Fruit fly (Drosophila melanogaster) whole organism, embryonic: ENCODE measurements around the gene Tsp5D.

ENCODE experiments used
- Aef1 ChIP-seq: fragments of 200-800 bp; sonication (Bioruptor generic); IDR thresholded peaks from 3 replicates; pipeline ENCODE4 v1.3.6; 2022; ENCODE audit warnings: missing biosample characterization, missing genetic modification characterization
- Awh ChIP-seq: fragments of 200-800 bp; sonication (Bioruptor generic); IDR thresholded peaks from 2 replicates; pipeline ENCODE4, ENCODE4 v1.3.6; 2022; ENCODE audit warnings: missing biosample characterization, missing genetic modification characterization
- CG11696 ChIP-seq: fragments of 200-800 bp; sonication (Bioruptor generic); IDR thresholded peaks from 2 replicates; pipeline ENCODE4 v1.3.6; 2022; ENCODE audit warnings: missing biosample characterization, missing genetic modification characterization
- CG12071 ChIP-seq: fragments of 200-800 bp; sonication (Bioruptor generic); optimal IDR thresholded peaks from 3 replicates; lab custom pipeline; 2018; ENCODE audit warnings: missing biosample characterization, mild to moderate bottlenecking, missing genetic modification characterization
- CG12104 ChIP-seq: fragments of 200-800 bp; sonication (Bioruptor generic); optimal IDR thresholded peaks from 3 replicates; lab custom pipeline; 2016; ENCODE audit warnings: missing biosample characterization, missing genetic modification characterization
- CG15601 ChIP-seq: fragments of 200-800 bp; sonication (Bioruptor generic); optimal IDR thresholded peaks from 3 replicates; lab custom pipeline; 2019; ENCODE audit warnings: missing biosample characterization, mild to moderate bottlenecking, missing genetic modification characterization, moderate library complexity
- CG16779 ChIP-seq: fragments of 200-800 bp; sonication (Bioruptor generic); IDR thresholded peaks from 2 replicates; pipeline ENCODE4 v1.3.6; 2022; ENCODE audit warnings: missing biosample characterization, missing genetic modification characterization
- CG17186 ChIP-seq: fragments of 200-800 bp; sonication (Bioruptor generic); optimal IDR thresholded peaks from 3 replicates; lab custom pipeline; 2017; ENCODE audit warnings: missing biosample characterization, missing genetic modification reagents, missing genetic modification characterization
- CG1792 ChIP-seq: fragments of 200-800 bp; sonication (Bioruptor generic); optimal IDR thresholded peaks from 2 replicates; lab custom pipeline; 2016; ENCODE audit warnings: missing biosample characterization, missing genetic modification characterization
- CG18011 ChIP-seq: fragments of 200-800 bp; sonication (Bioruptor generic); optimal IDR thresholded peaks from 2 replicates; lab custom pipeline; 2017; ENCODE audit warnings: missing biosample characterization, missing genetic modification characterization, mild to moderate bottlenecking, moderate library complexity, missing genotype
- CG18476 ChIP-seq: fragments of 200-800 bp; sonication (Bioruptor generic); optimal IDR thresholded peaks from 2 replicates; lab custom pipeline; 2016; ENCODE audit warnings: missing biosample characterization, mild to moderate bottlenecking, missing genetic modification characterization
- CG2889 ChIP-seq: fragments of 200-800 bp; sonication (Bioruptor generic); IDR thresholded peaks from 3 replicates; pipeline ENCODE4 v1.3.6; 2022; ENCODE audit warnings: missing biosample characterization, missing genetic modification characterization
- CG3726 ChIP-seq: fragments of 200-800 bp; sonication (Bioruptor generic); IDR thresholded peaks from 3 replicates; pipeline ENCODE4, ENCODE4 v1.3.6; 2022; ENCODE audit warnings: missing biosample characterization, missing genetic modification characterization
- CG4707 ChIP-seq: fragments of 200-800 bp; sonication (Bioruptor generic); optimal IDR thresholded peaks from 2 replicates; lab custom pipeline; 2018; ENCODE audit warnings: missing biosample characterization, mild to moderate bottlenecking, missing genetic modification characterization, moderate library complexity
- CG9437 ChIP-seq: fragments of 200-800 bp; sonication (Bioruptor generic); optimal IDR thresholded peaks from 2 replicates; lab custom pipeline; 2018; ENCODE audit warnings: missing biosample characterization, mild to moderate bottlenecking, missing genetic modification characterization
- Deaf1 ChIP-seq: fragments of 200-800 bp; optimal IDR thresholded peaks from 3 replicates; lab custom pipeline; 2019; ENCODE audit warnings: missing biosample characterization, mild to moderate bottlenecking, missing genetic modification characterization, moderate library complexity
- Dek ChIP-seq: fragments of 200-800 bp; sonication (Bioruptor generic); optimal IDR thresholded peaks from 3 replicates; lab custom pipeline; 2019; ENCODE audit warnings: missing biosample characterization, mild to moderate bottlenecking, missing genetic modification characterization, moderate library complexity
- Fer2 ChIP-seq: fragments of 200-800 bp; sonication (Bioruptor generic); optimal IDR thresholded peaks from 2 replicates; lab custom pipeline; 2018; ENCODE audit warnings: missing biosample characterization, mild to moderate bottlenecking, missing genetic modification characterization, moderate library complexity
- Fer3 ChIP-seq: fragments of 200-800 bp; sonication (Bioruptor generic); optimal IDR thresholded peaks from 2 replicates; lab custom pipeline; 2018; ENCODE audit warnings: missing biosample characterization, mild to moderate bottlenecking, missing genetic modification characterization, moderate library complexity
- GATAe ChIP-seq: fragments of 200-800 bp; sonication (Bioruptor generic); conservative IDR thresholded peaks from 2 replicates; pipeline ENCODE4 v1.3.6; 2022; ENCODE audit warnings: missing biosample characterization, missing genetic modification characterization
- HHEX ChIP-seq: fragments of 200-800 bp; sonication (Bioruptor generic); optimal IDR thresholded peaks from 3 replicates; lab custom pipeline; 2017; ENCODE audit warnings: missing biosample characterization, mild to moderate bottlenecking, missing genetic modification characterization, missing genetic modification reagents
- Mrtf ChIP-seq: fragments of 200-800 bp; sonication (Bioruptor generic); IDR thresholded peaks from 3 replicates; pipeline ENCODE4 v1.3.6; 2022; ENCODE audit warnings: missing biosample characterization, missing genetic modification characterization
- Myb ChIP-seq: fragments of 200-800 bp; sonication (Bioruptor generic); optimal IDR thresholded peaks from 2 replicates; lab custom pipeline; 2016; ENCODE audit warnings: missing biosample characterization, missing genetic modification characterization
- Nf-YA ChIP-seq: fragments of 200-800 bp; sonication (Bioruptor generic); IDR thresholded peaks from 2 replicates; pipeline ENCODE4 v1.3.6; 2022; ENCODE audit warnings: missing biosample characterization, missing genetic modification characterization
- Oli ChIP-seq: fragments of 200-800 bp; sonication (Bioruptor generic); optimal IDR thresholded peaks from 2 replicates; lab custom pipeline; 2018; ENCODE audit warnings: missing biosample characterization, mild to moderate bottlenecking, missing genetic modification characterization, moderate library complexity
- PHDP ChIP-seq: fragments of 200-800 bp; sonication (Bioruptor generic); optimal IDR thresholded peaks from 3 replicates; lab custom pipeline; 2018; ENCODE audit warnings: missing biosample characterization, mild to moderate bottlenecking, missing genetic modification characterization, moderate library complexity
- Ravus ChIP-seq: fragments of 200-800 bp; sonication (Bioruptor generic); IDR thresholded peaks from 2 replicates; pipeline ENCODE4 v1.3.6; 2022; ENCODE audit warnings: missing biosample characterization, missing genetic modification characterization
- Rfx ChIP-seq: fragments of 200-800 bp; sonication (Bioruptor generic); IDR thresholded peaks from 2 replicates; pipeline ENCODE4 v1.3.6; 2022; ENCODE audit warnings: missing biosample characterization, missing genetic modification characterization
- Rx ChIP-seq: fragments of 200-800 bp; sonication (Bioruptor generic); IDR thresholded peaks from 2 replicates; pipeline ENCODE4 v1.3.6; 2022; ENCODE audit warnings: missing biosample characterization, missing genetic modification characterization
- Side ChIP-seq: fragments of 200-800 bp; sonication (Bioruptor generic); optimal IDR thresholded peaks from 2 replicates; lab custom pipeline; 2016; ENCODE audit warnings: missing biosample characterization, missing genetic modification characterization
- Sin3A ChIP-seq: fragments of >200 bp; optimal IDR thresholded peaks from 2 replicates; lab custom pipeline; 2018
- Sry-β ChIP-seq: fragments of 200-800 bp; sonication (Bioruptor generic); optimal IDR thresholded peaks from 2 replicates; lab custom pipeline; 2018; ENCODE audit warnings: missing biosample characterization, mild to moderate bottlenecking, missing genetic modification characterization, moderate library complexity
- Tbp ChIP-seq: fragments of >200 bp; optimal IDR thresholded peaks from 2 replicates; lab custom pipeline; 2018; ENCODE audit warnings: missing biosample characterization, missing genetic modification characterization
- Xrp1 ChIP-seq: fragments of 200-800 bp; sonication (Bioruptor generic); IDR thresholded peaks from 2 replicates; pipeline ENCODE4 v1.3.6; 2022; ENCODE audit warnings: missing biosample characterization, missing genetic modification characterization
- aop ChIP-seq: fragments of 200-800 bp; sonication (Bioruptor generic); IDR thresholded peaks from 2 replicates; pipeline ENCODE4 v1.3.6; 2022; ENCODE audit warnings: missing biosample characterization, missing genetic modification characterization
- ci ChIP-seq: fragments of 200-800 bp; sonication (Bioruptor generic); IDR thresholded peaks from 3 replicates; pipeline ENCODE4 v1.3.6; 2022; ENCODE audit warnings: missing biosample characterization, missing genetic modification characterization
- crc ChIP-seq: fragments of 200-800 bp; sonication (Bioruptor generic); optimal IDR thresholded peaks from 2 replicates; lab custom pipeline; 2016; ENCODE audit warnings: missing biosample characterization, missing genetic modification characterization
- dan ChIP-seq: fragments of 200-800 bp; sonication (Bioruptor generic); IDR thresholded peaks from 2 replicates; pipeline ENCODE4 v1.3.6; 2022; ENCODE audit warnings: missing biosample characterization, missing genetic modification characterization
- gcm2 ChIP-seq: fragments of 200-800 bp; sonication (Bioruptor generic); optimal IDR thresholded peaks from 2 replicates; lab custom pipeline; 2016; ENCODE audit warnings: missing biosample characterization, missing genetic modification characterization
- hth ChIP-seq: fragments of >200 bp; optimal IDR thresholded peaks from 2 replicates; lab custom pipeline; 2017; ENCODE audit warnings: inconsistent platforms
- jigr1 ChIP-seq: fragments of 200-800 bp; sonication (Bioruptor generic); IDR thresholded peaks from 3 replicates; pipeline ENCODE4 v1.3.6; 2022; ENCODE audit warnings: missing biosample characterization, missing genetic modification characterization
- repo ChIP-seq: fragments of 200-800 bp; sonication (Bioruptor generic); optimal IDR thresholded peaks from 2 replicates; lab custom pipeline; 2016; ENCODE audit warnings: missing biosample characterization, missing genetic modification characterization
- run ChIP-seq: fragments of 200-800 bp; sonication (Bioruptor generic); optimal IDR thresholded peaks from 3 replicates; lab custom pipeline; 2018; ENCODE audit warnings: missing biosample characterization, mild to moderate bottlenecking, missing genetic modification characterization
- slbo ChIP-seq: fragments of 200-800 bp; sonication (Bioruptor generic); IDR thresholded peaks from 2 replicates; pipeline ENCODE4 v1.3.6; 2022; ENCODE audit warnings: missing biosample characterization, missing genetic modification characterization
- slou ChIP-seq: fragments of 200-800 bp; sonication (Bioruptor generic); optimal IDR thresholded peaks from 3 replicates; lab custom pipeline; 2016; ENCODE audit warnings: missing biosample characterization, missing genetic modification characterization
- slp2 ChIP-seq: fragments of 200-800 bp; sonication (Bioruptor generic); optimal IDR thresholded peaks from 2 replicates; lab custom pipeline; 2016; ENCODE audit warnings: missing biosample characterization, missing genetic modification characterization
- sob ChIP-seq: fragments of 200-800 bp; sonication (Bioruptor generic); IDR thresholded peaks from 2 replicates; pipeline ENCODE4 v1.3.6; 2022; ENCODE audit warnings: missing biosample characterization, missing genetic modification characterization
- tll ChIP-seq, 2 experiments: fragments of 200-800 bp in 1 of 2; fragments of >200 bp in 1 of 2; sonication (Bioruptor generic) in 1 of 2; optimal IDR thresholded peaks; 2 replicates each; lab custom pipeline; 2017 to 2019; ENCODE audit warnings: missing biosample characterization in 2 of 2, missing genetic modification characterization in 2 of 2, mild to moderate bottlenecking in 1 of 2, moderate library complexity in 1 of 2
- toy ChIP-seq: fragments of 200-800 bp; sonication (Bioruptor generic); IDR thresholded peaks from 2 replicates; pipeline ENCODE4 v1.3.6; 2022; ENCODE audit warnings: missing biosample characterization, missing genetic modification characterization
- trem ChIP-seq: fragments of 200-800 bp; optimal IDR thresholded peaks from 3 replicates; lab custom pipeline; 2019; ENCODE audit warnings: missing biosample characterization, mild to moderate bottlenecking, missing genetic modification characterization, moderate library complexity
- unc-4 ChIP-seq: fragments of 200-800 bp; sonication (Bioruptor generic); IDR thresholded peaks from 2 replicates; pipeline ENCODE4 v1.3.6; 2022; ENCODE audit warnings: missing biosample characterization, missing genetic modification characterization; ENCODE audit not compliant: partially characterized antibody
- yki ChIP-seq: fragments of >200 bp; optimal IDR thresholded peaks from 3 replicates; lab custom pipeline; 2018
- zf30C ChIP-seq: fragments of 200-800 bp; sonication (Bioruptor generic); optimal IDR thresholded peaks from 3 replicates; lab custom pipeline; 2018; ENCODE audit warnings: missing biosample characterization, mild to moderate bottlenecking, missing genetic modification characterization

Tsp5D gene

dm6 chrX:6074845-6075244 lies at the start of gene Tsp5D (continued):
- TF ChIP-seq CG16779 (GFP tag; lab: Robert Waterston, UW) (peak; percentile 47; the same call in 1 of the 2 replicates), unc-4 (no peak), CG2889 (GFP tag; lab: Robert Waterston, UW) (peak; percentile 74; the same call in 2 of the 3 replicates), Tbp (GFP tag; lab: Kevin White, UChicago) (no peak), Ravus (GFP tag; lab: Robert Waterston, UW) (peak; percentile 83), CG18476 (GFP tag; lab: Kevin White, UChicago) (peak; percentile 84), CG12104 (GFP tag; lab: Kevin White, UChicago) (peak; percentile 86), gcm2 (GFP tag; lab: Kevin White, UChicago) (no peak), aop (peak; percentile 90), PHDP (tag; lab: Kevin White, UChicago) (peak; percentile 91), Myb (GFP tag; lab: Kevin White, UChicago) (no peak), Deaf1 (tag; lab: Kevin White, UChicago) (peak; percentile 98), sob (GFP tag; lab: Robert Waterston, UW) (peak; percentile 95), CG3726 (peak; percentile 90), slou (GFP tag; lab: Kevin White, UChicago) (peak; percentile 11), slp2 (GFP tag; lab: Kevin White, UChicago) (no peak), Xrp1 (GFP tag; lab: Robert Waterston, UW) (peak; percentile 96), tll (GFP tag; optimal IDR thresholded peaks at IDR 0.05; lab: Kevin White, UChicago) (no peak), jigr1 (GFP tag; lab: Robert Waterston, UW) (peak; percentile 89), Rx (GFP tag; lab: Robert Waterston, UW) (peak; percentile 95), CG11696 (GFP tag; lab: Robert Waterston, UW) (peak; percentile 78), slbo (GFP tag; lab: Robert Waterston, UW) (peak; percentile 90), Aef1 (GFP tag; lab: Robert Waterston, UW) (peak; percentile 92), CG9437 (GFP tag; lab: Kevin White, UChicago) (peak; percentile 77), CG1792 (GFP tag; lab: Kevin White, UChicago) (peak; percentile 33), CG15601 (tag; lab: Kevin White, UChicago) (peak; percentile 90), ci (GFP tag; lab: Robert Waterston, UW) (peak; percentile 99), Sin3A (lab: Kevin White, UChicago) (no peak), Oli (tag; lab: Kevin White, UChicago) (peak; percentile 94), repo (peak; percentile 14), Nf-YA (peak; percentile 93), Fer3 (tag; lab: Kevin White, UChicago) (peak; percentile 88), HHEX (GFP tag; lab: Kevin White, UChicago) (peak; percentile 91), Rfx (peak; percentile 93), Sry-β (peak; percentile 54), yki (lab: Kevin White, UChicago) (no peak), CG17186 (peak; percentile 70), toy (GFP tag; lab: Robert Waterston, UW) (peak; percentile 74), Awh (GFP tag; lab: Robert Waterston, UW) (peak; percentile 97), trem (tag; lab: Kevin White, UChicago) (peak; percentile 89), CG4707 (GFP tag; lab: Kevin White, UChicago) (peak; percentile 75), hth (no peak), Mrtf (GFP tag; lab: Robert Waterston, UW) (peak; percentile 92), GATAe (GFP tag; lab: Robert Waterston, UW) (0 out of 2 replicates have a peak, but pooled peaks have one; percentile 21), dan (GFP tag; lab: Robert Waterston, UW) (peak; percentile 50; the same call in 1 of the 2 replicates), CG18011 (peak; percentile 61), Dek (tag; lab: Kevin White, UChicago) (peak; percentile 75), CG12071 (peak; percentile 90), zf30C (GFP tag; lab: Kevin White, UChicago) (peak; percentile 64), Side (GFP tag; lab: Kevin White, UChicago) (peak; percentile 4), Fer2 (tag; lab: Kevin White, UChicago) (peak; percentile 61), crc (no peak), run (tag; lab: Kevin White, UChicago) (peak; percentile 86)
